Worm (Caenorhabditis elegans) whole organism, mixed stage, embryonic: Measurements from ENCODE around the gene nhr-54.
"Not testable (repeated sequence)": the region's sequence is repeated elsewhere in the genome, so short reads cannot be mapped to it uniquely, and the experiment has no call there.

Experiments
- bed-3 ChIP-seq: fragments of 200-800 bp; sonication (Bioruptor generic); optimal IDR thresholded peaks from 3 replicates; lab custom pipeline; 2018; ENCODE audit warnings: mild to moderate bottlenecking, missing genetic modification characterization, moderate library complexity, missing compliant biosample characterization
- blmp-1 ChIP-seq: fragments of 150-350 bp; optimal IDR thresholded peaks from 2 replicates; lab custom pipeline; 2014; ENCODE audit warnings: missing biosample characterization, missing genetic modification characterization
- ceh-39 ChIP-seq: fragments of 150-350 bp; optimal IDR thresholded peaks from 2 replicates; lab custom pipeline; 2014; ENCODE audit warnings: missing biosample characterization, missing genetic modification characterization
- ceh-43 ChIP-seq: fragments of 200-800 bp; sonication (Bioruptor generic); optimal IDR thresholded peaks from 2 replicates; lab custom pipeline; 2018; ENCODE audit warnings: mild to moderate bottlenecking, missing genetic modification characterization, moderate library complexity, missing compliant biosample characterization
- ceh-83 ChIP-seq: fragments of 200-800 bp; sonication (Bioruptor generic); optimal IDR thresholded peaks from 2 replicates; lab custom pipeline; 2018; ENCODE audit warnings: mild to moderate bottlenecking, missing genetic modification characterization, missing compliant biosample characterization
- ces-1 ChIP-seq: fragments of 150-350 bp; optimal IDR thresholded peaks from 2 replicates; lab custom pipeline; 2014; ENCODE audit warnings: missing biosample characterization, missing genetic modification reagents, missing genetic modification characterization
- drap-1 ChIP-seq: fragments of 200-800 bp; sonication (Bioruptor generic); optimal IDR thresholded peaks from 3 replicates; lab custom pipeline; 2018; ENCODE audit warnings: mild to moderate bottlenecking, missing genetic modification characterization, missing compliant biosample characterization
- elt-3 ChIP-seq: fragments of 150-350 bp; optimal IDR thresholded peaks from 2 replicates; lab custom pipeline; 2014; ENCODE audit warnings: missing biosample characterization, missing genetic modification characterization
- flh-1 ChIP-seq: fragments of 200-800 bp; sonication (Bioruptor generic); optimal IDR thresholded peaks from 2 replicates; lab custom pipeline; 2018; ENCODE audit warnings: mild to moderate bottlenecking, missing genetic modification characterization, moderate library complexity, missing compliant biosample characterization
- ham-2 ChIP-seq: fragments of 200-800 bp; sonication (Bioruptor generic); optimal IDR thresholded peaks from 2 replicates; lab custom pipeline; 2018; ENCODE audit warnings: mild to moderate bottlenecking, missing genetic modification characterization, missing compliant biosample characterization
- hlh-1 ChIP-seq: fragments of 150-350 bp; optimal IDR thresholded peaks from 2 replicates; lab custom pipeline; 2014; ENCODE audit warnings: missing biosample characterization, missing genetic modification reagents, missing genetic modification characterization
- lin-13 ChIP-seq: fragments of 150-350 bp; optimal IDR thresholded peaks from 2 replicates; lab custom pipeline; 2014; ENCODE audit warnings: missing biosample characterization, missing genetic modification characterization
- lin-32 ChIP-seq: fragments of 200-800 bp; sonication (Bioruptor generic); optimal IDR thresholded peaks from 2 replicates; lab custom pipeline; 2018; ENCODE audit warnings: mild to moderate bottlenecking, missing genetic modification characterization, missing compliant biosample characterization
- lsy-2 ChIP-seq: fragments of 150-350 bp; optimal IDR thresholded peaks from 2 replicates; lab custom pipeline; 2014; ENCODE audit warnings: missing biosample characterization, missing genetic modification characterization
- mep-1 ChIP-seq: fragments of 150-350 bp; optimal IDR thresholded peaks from 2 replicates; lab custom pipeline; 2017; ENCODE audit warnings: missing biosample characterization, missing genetic modification reagents, missing genetic modification characterization, inconsistent platforms
- mls-2 ChIP-seq: sonication (generic microtip); optimal IDR thresholded peaks from 2 replicates; lab custom pipeline; 2016; ENCODE audit warnings: mild to moderate bottlenecking, missing genetic modification characterization, moderate library complexity, missing compliant biosample characterization
- nhr-2 ChIP-seq: fragments of 150-350 bp; optimal IDR thresholded peaks from 2 replicates; lab custom pipeline; 2014; ENCODE audit warnings: missing biosample characterization, missing genetic modification characterization
- nhr-237 ChIP-seq: fragments of 150-350 bp; optimal IDR thresholded peaks from 2 replicates; lab custom pipeline; 2014; ENCODE audit warnings: missing biosample characterization, missing genetic modification characterization
- nhr-76 ChIP-seq: sonication (generic microtip); optimal IDR thresholded peaks from 2 replicates; lab custom pipeline; 2017; ENCODE audit warnings: missing biosample characterization, missing genetic modification characterization
- pha-4 ChIP-seq: fragments of 150-350 bp; optimal IDR thresholded peaks from 2 replicates; lab custom pipeline; 2018; ENCODE audit warnings: missing biosample characterization, missing genetic modification reagents, missing genetic modification characterization
- sem-2 ChIP-seq: fragments of 200-800 bp; sonication (Bioruptor generic); optimal IDR thresholded peaks from 2 replicates; lab custom pipeline; 2018; ENCODE audit warnings: mild to moderate bottlenecking, missing genetic modification characterization, missing compliant biosample characterization
- snpc-4 ChIP-seq: fragments of 150-350 bp; optimal IDR thresholded peaks from 2 replicates; lab custom pipeline; 2014; ENCODE audit warnings: missing biosample characterization, missing genetic modification characterization
- sptf-1 ChIP-seq: sonication (generic microtip); optimal IDR thresholded peaks from 2 replicates; lab custom pipeline; 2017; ENCODE audit warnings: mild to moderate bottlenecking, missing genetic modification characterization, moderate library complexity, missing compliant biosample characterization
- tbx-8 ChIP-seq: fragments of 200-800 bp; sonication (Bioruptor generic); optimal IDR thresholded peaks from 2 replicates; lab custom pipeline; 2018; ENCODE audit warnings: mild to moderate bottlenecking, missing genetic modification characterization, moderate library complexity, missing compliant biosample characterization
- unc-120 ChIP-seq: sonication (generic microtip); optimal IDR thresholded peaks from 2 replicates; lab custom pipeline; 2017; ENCODE audit warnings: missing genetic modification characterization, missing compliant biosample characterization; ENCODE audit not compliant: poor library complexity, severe bottlenecking
- unc-39 ChIP-seq: fragments of 150-350 bp; optimal IDR thresholded peaks from 2 replicates; lab custom pipeline; 2014; ENCODE audit warnings: missing biosample characterization, missing genetic modification characterization
- unc-62 ChIP-seq: fragments of 150-350 bp; optimal IDR thresholded peaks from 2 replicates; lab custom pipeline; 2014; ENCODE audit warnings: missing biosample characterization, missing genetic modification reagents, missing genetic modification characterization
- zip-8 ChIP-seq: fragments of 150-350 bp; optimal IDR thresholded peaks from 2 replicates; lab custom pipeline; 2014; ENCODE audit warnings: missing biosample characterization, missing genetic modification characterization
- ztf-11 ChIP-seq: fragments of 150-350 bp; optimal IDR thresholded peaks from 2 replicates; lab custom pipeline; 2014; ENCODE audit warnings: missing biosample characterization, missing genetic modification characterization

The nhr-54 gene

ce11 chrV:16526858-16527257, 21.1 kb upstream of the nhr-54 start, which contains the start of gene F36D3.8:
TSS of gene F36D3.8 (plus strand) at chrV:16527158.
- TF ChIP-seq nhr-237 (tag; lab: Kevin White, UChicago) (no peak), flh-1 (no peak), snpc-4 (tag; lab: Kevin White, UChicago) (no peak), nhr-76 (tag; lab: Kevin White, UChicago) (no peak), lsy-2 (tag; lab: Kevin White, UChicago) (no peak), sptf-1 (tag; lab: Kevin White, UChicago) (no peak), blmp-1 (tag; lab: Kevin White, UChicago) (no peak), pha-4 (no peak), zip-8 (tag; lab: Kevin White, UChicago) (no peak), bed-3 (GFP tag; lab: Kevin White, UChicago) (no peak), ceh-43 (GFP tag; lab: Kevin White, UChicago) (no peak), mls-2 (tag; lab: Kevin White, UChicago) (no peak), lin-13 (tag; lab: Kevin White, UChicago) (no peak)

ce11 chrV:16522242-16522641, 16.5 kb upstream of the nhr-54 start, which contains the start of gene srw-34:
TSS of gene srw-34 (minus strand) at chrV:16522342.
- no peak for TF ChIP-seq nhr-2 (tag; lab: Kevin White, UChicago)
- TF ChIP-seq ztf-11 = no peak
- TF ChIP-seq ceh-83 (GFP tag; lab: Kevin White, UChicago) = no peak
- no peak for TF ChIP-seq drap-1 (GFP tag; lab: Kevin White, UChicago)
- TF ChIP-seq, all 35 proteins: peak for 0

ce11 chrV:16517619-16518018, 11.9 kb upstream of the nhr-54 start, which contains the start of gene F36D3.4:
TSS of gene F36D3.4 (minus strand) at chrV:16517719.
- no peak for TF ChIP-seq ces-1 (GFP tag; lab: Kevin White, UChicago)
- no peak for TF ChIP-seq sptf-1 (tag; lab: Kevin White, UChicago)
- no peak for TF ChIP-seq drap-1 (GFP tag; lab: Kevin White, UChicago)
- TF ChIP-seq mls-2 (tag; lab: Kevin White, UChicago) = no peak
- no peak for TF ChIP-seq ceh-43 (GFP tag; lab: Kevin White, UChicago)
- no peak for TF ChIP-seq hlh-1
- TF ChIP-seq snpc-4 (tag; lab: Kevin White, UChicago) = no peak
- TF ChIP-seq unc-120 (tag; lab: Kevin White, UChicago) = no peak
- no peak for TF ChIP-seq ham-2 (GFP tag; lab: Kevin White, UChicago)
- TF ChIP-seq tbx-8 (GFP tag; lab: Kevin White, UChicago) = no peak
- no peak for TF ChIP-seq zip-8 (tag; lab: Kevin White, UChicago)
- no peak for TF ChIP-seq ceh-39
- TF ChIP-seq blmp-1 (tag; lab: Kevin White, UChicago) = no peak
- TF ChIP-seq elt-3 (tag; lab: Kevin White, UChicago) = no peak

ce11 chrV:16515140-16515539, 9.4 kb upstream of the nhr-54 start, which contains the start of gene F36D3.5:
TSS of gene F36D3.5 (minus strand) at chrV:16515240.
- not testable (repeated sequence) for TF ChIP-seq nhr-237 (tag; lab: Kevin White, UChicago); nhr-76 (tag; lab: Kevin White, UChicago); unc-62

- TF ChIP-seq snpc-4 (tag; lab: Kevin White, UChicago) = no peak
- no peak for TF ChIP-seq mep-1 (tag; lab: Kevin White, UChicago)
- TF ChIP-seq unc-62 = no peak
- TF ChIP-seq lin-13 (tag; lab: Kevin White, UChicago) = no peak
- no peak for TF ChIP-seq pha-4
- no peak for TF ChIP-seq lsy-2 (tag; lab: Kevin White, UChicago)
- no peak for TF ChIP-seq hlh-1
- no peak for TF ChIP-seq nhr-76 (tag; lab: Kevin White, UChicago)
- TF ChIP-seq flh-1 = no peak
- TF ChIP-seq lin-32 (GFP tag; lab: Kevin White, UChicago) = no peak
- TF ChIP-seq ztf-11 = no peak
- no peak for TF ChIP-seq sem-2
- no peak for TF ChIP-seq unc-120 (tag; lab: Kevin White, UChicago)
These were observed 2.9 kb upstream of the nhr-54 start, which contains the start of gene srr-3 for ce11 chrV:16508667-16509066. TSS of gene srr-3 (minus strand) at chrV:16508767.

- TF ChIP-seq lsy-2 (tag; lab: Kevin White, UChicago) = no peak
- TF ChIP-seq ceh-43 (GFP tag; lab: Kevin White, UChicago) = no peak
- TF ChIP-seq ceh-83 (GFP tag; lab: Kevin White, UChicago) = no peak
- no peak for TF ChIP-seq unc-39 (tag; lab: Kevin White, UChicago)
- TF ChIP-seq lin-13 (tag; lab: Kevin White, UChicago) = no peak
These were observed 922 bp upstream of the nhr-54 start for ce11 chrV:16506650-16507049.
